Worm (Caenorhabditis elegans): ENCODE data around the gene T03F7.5.

ce11 chrV:11263025-11263424 lies 35.5 kb downstream of the T03F7.5 start, which contains the start of gene F07B10.4:
- no peak for TF ChIP-seq elt-3 (tag; optimal IDR thresholded peaks at IDR 0.05)
- TF ChIP-seq tbx-8 (GFP tag; optimal IDR thresholded peaks at IDR 0.05): no peak
- no peak for TF ChIP-seq lin-13 (tag; optimal IDR thresholded peaks at IDR 0.05)
- no peak for TF ChIP-seq mab-5 (tag; optimal IDR thresholded peaks at IDR 0.05)
- TF ChIP-seq unc-62 (GFP tag; optimal IDR thresholded peaks at IDR 0.05): no peak
- no peak for TF ChIP-seq nhr-237 (tag; optimal IDR thresholded peaks at IDR 0.05)
- no peak for TF ChIP-seq nhr-12 (tag; optimal IDR thresholded peaks at IDR 0.05)
- TF ChIP-seq lsy-2 (tag; optimal IDR thresholded peaks at IDR 0.05): no peak
- no peak for TF ChIP-seq snpc-4 (tag; optimal IDR thresholded peaks at IDR 0.05)
- TF ChIP-seq blmp-1 (tag; optimal IDR thresholded peaks at IDR 0.05): no peak
- no peak for TF ChIP-seq unc-39 (tag; optimal IDR thresholded peaks at IDR 0.05)
- TF ChIP-seq mep-1 (tag; optimal IDR thresholded peaks at IDR 0.05): no peak
- no peak for TF ChIP-seq nhr-76 (tag; optimal IDR thresholded peaks at IDR 0.05)
- no peak for TF ChIP-seq ces-1 (GFP tag; optimal IDR thresholded peaks at IDR 0.05)
